Worm (Caenorhabditis elegans) whole organism, late embryonic: Measurements from ENCODE around the gene F38B2.2.

Source experiments
- Y22D7AL.16 ChIP-seq: sonication (generic microtip); optimal IDR thresholded peaks from 2 replicates; lab custom pipeline; 2016; ENCODE audit warnings: missing genetic modification characterization, missing compliant biosample characterization
- hlh-13 ChIP-seq: fragments of 200-800 bp; sonication (Bioruptor generic); optimal IDR thresholded peaks from 2 replicates; lab custom pipeline; 2018; ENCODE audit warnings: mild to moderate bottlenecking, missing genetic modification characterization, missing compliant biosample characterization
- nfya-1 ChIP-seq: sonication (generic microtip); optimal IDR thresholded peaks from 2 replicates; lab custom pipeline; 2017; ENCODE audit warnings: missing genetic modification characterization, mild to moderate bottlenecking, missing compliant biosample characterization, antibody characterized with exemption, moderate library complexity
- nhr-11 ChIP-seq: fragments of 150-350 bp; optimal IDR thresholded peaks from 2 replicates; lab custom pipeline; 2014; ENCODE audit warnings: missing biosample characterization, missing genetic modification characterization
- odd-2 ChIP-seq: sonication (generic microtip); optimal IDR thresholded peaks from 2 replicates; lab custom pipeline; 2017; ENCODE audit warnings: antibody characterized with exemption, mild to moderate bottlenecking, missing genetic modification characterization, missing compliant biosample characterization

DNA sequence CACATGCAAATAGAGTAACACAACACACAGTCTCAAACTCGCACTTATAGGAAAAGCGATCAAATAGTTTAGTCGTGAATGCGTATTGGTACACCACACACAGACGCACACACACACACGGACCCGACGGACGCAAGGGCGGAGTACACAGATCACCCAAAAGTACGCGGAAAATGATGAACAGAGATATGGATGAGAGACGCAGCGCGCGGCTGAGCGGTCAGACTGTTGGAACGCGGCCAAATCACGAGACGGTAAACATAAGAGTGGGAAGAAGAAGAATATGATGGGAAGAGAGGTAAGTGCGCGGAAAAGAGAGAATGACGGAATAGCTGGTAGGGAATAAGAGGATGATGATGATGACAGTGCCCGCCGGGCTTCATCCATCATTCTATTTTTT lies 31.1 kb downstream of the F38B2.2 start:
- TF ChIP-seq nhr-11 (tag; lab: Kevin White, UChicago) (no peak), odd-2 (tag; lab: Kevin White, UChicago) (no peak), nfya-1 (tag; lab: Kevin White, UChicago) (peak; percentile 40), Y22D7AL.16 (tag; lab: Kevin White, UChicago) (no peak), hlh-13 (GFP tag; lab: Kevin White, UChicago) (no peak)
